Fruit fly (Drosophila melanogaster) whole organism, wandering third instar larva: Measurements from ENCODE around the gene trol.

ENCODE experiments used
- Abd-B ChIP-seq: fragments of >200 bp; optimal IDR thresholded peaks from 2 replicates; lab custom pipeline; 2017; ENCODE audit warnings: missing biosample characterization, missing genetic modification characterization
- CG32264 ChIP-seq: fragments of 200-800 bp; sonication (Bioruptor generic); optimal IDR thresholded peaks from 2 replicates; lab custom pipeline; 2016; ENCODE audit warnings: missing biosample characterization, missing genetic modification characterization
- CG9705 ChIP-seq: fragments of 200-800 bp; sonication (Bioruptor generic); optimal IDR thresholded peaks from 2 replicates; lab custom pipeline; 2018; ENCODE audit warnings: missing biosample characterization, mild to moderate bottlenecking, missing genetic modification characterization
- CrebA ChIP-seq: fragments of 200-800 bp; sonication (Bioruptor generic); optimal IDR thresholded peaks from 2 replicates; lab custom pipeline; 2016; ENCODE audit warnings: missing biosample characterization, mild to moderate bottlenecking, missing genetic modification characterization, borderline replicate concordance
- Dfd ChIP-seq: fragments of >200 bp; optimal IDR thresholded peaks from 2 replicates; lab custom pipeline; 2017; ENCODE audit warnings: missing biosample characterization, missing genetic modification characterization
- Dif ChIP-seq: fragments of 200-275, 200-300 bp; sonication (Bioruptor generic); optimal IDR thresholded peaks from 2 replicates; lab custom pipeline; 2018; ENCODE audit warnings: missing biosample characterization, missing genetic modification characterization; ENCODE audit not compliant: partially characterized antibody
- GATAd ChIP-seq: sonication (Bioruptor generic); optimal IDR thresholded peaks from 2 replicates; lab custom pipeline; 2016; ENCODE audit warnings: missing biosample characterization, missing genetic modification characterization
- HLH106 ChIP-seq: fragments of 200-800 bp; optimal IDR thresholded peaks from 3 replicates; lab custom pipeline; 2019; ENCODE audit warnings: missing biosample characterization, mild to moderate bottlenecking, missing genetic modification characterization, moderate library complexity
- Hnf4 ChIP-seq: fragments of 200-800 bp; sonication (Bioruptor generic); optimal IDR thresholded peaks from 2 replicates; lab custom pipeline; 2016; ENCODE audit warnings: missing biosample characterization, mild to moderate bottlenecking, missing genetic modification characterization
- Hr78 ChIP-seq: fragments of >200 bp; optimal IDR thresholded peaks from 2 replicates; lab custom pipeline; 2017; ENCODE audit warnings: missing biosample characterization, missing genetic modification characterization
- Jra ChIP-seq: sonication (Bioruptor generic); optimal IDR thresholded peaks from 2 replicates; lab custom pipeline; 2016; ENCODE audit warnings: missing biosample characterization, missing genetic modification characterization
- Mio ChIP-seq: sonication (Bioruptor generic); optimal IDR thresholded peaks from 2 replicates; lab custom pipeline; 2016; ENCODE audit warnings: missing biosample characterization, missing genetic modification characterization
- Myc ChIP-seq: fragments of >200 bp; optimal IDR thresholded peaks from 2 replicates; lab custom pipeline; 2017
- N ChIP-seq: fragments of >200 bp; optimal IDR thresholded peaks from 2 replicates; lab custom pipeline; 2018; ENCODE audit warnings: missing biosample characterization, missing external identifiers, missing genetic modification characterization
- OdsH ChIP-seq: fragments of 200-800 bp; sonication (Bioruptor generic); optimal IDR thresholded peaks from 2 replicates; lab custom pipeline; 2016; ENCODE audit warnings: missing biosample characterization, mild to moderate bottlenecking, missing genetic modification characterization
- Sp1 ChIP-seq: fragments of 200-800 bp; sonication (Bioruptor generic); optimal IDR thresholded peaks from 3 replicates; lab custom pipeline; 2019; ENCODE audit warnings: missing biosample characterization, mild to moderate bottlenecking, missing genetic modification characterization, moderate library complexity
- dl ChIP-seq, 2 experiments: fragments of 175-275, 200-275 bp in 1 of 2; fragments of 200-275 bp in 1 of 2; sonication (Bioruptor generic); optimal IDR thresholded peaks; lab custom pipeline; 2018; ENCODE audit warnings: mild to moderate bottlenecking in 2 of 2, missing biosample characterization in 2 of 2, missing genetic modification characterization in 2 of 2, moderate library complexity in 2 of 2; ENCODE audit not compliant: partially characterized antibody in 2 of 2, insufficient read depth in 1 of 2
- dmrt93B ChIP-seq: fragments of 200-800 bp; sonication (Bioruptor generic); optimal IDR thresholded peaks from 2 replicates; lab custom pipeline; 2018; ENCODE audit warnings: missing biosample characterization, mild to moderate bottlenecking, missing genetic modification characterization
- dsf ChIP-seq: sonication (Bioruptor generic); optimal IDR thresholded peaks from 2 replicates; lab custom pipeline; 2016; ENCODE audit warnings: missing biosample characterization, missing genetic modification characterization, borderline replicate concordance
- ey ChIP-seq: fragments of 200-800 bp; sonication (Bioruptor generic); optimal IDR thresholded peaks from 2 replicates; lab custom pipeline; 2016; ENCODE audit warnings: missing biosample characterization, missing genetic modification characterization
- foxo ChIP-seq, 2 experiments: fragments of 200-800 bp; sonication (Bioruptor generic); optimal IDR thresholded peaks; 2 replicates in 1 of 2; 3 replicates in 1 of 2; lab custom pipeline; 2016 to 2017; ENCODE audit warnings: missing biosample characterization in 2 of 2, missing genetic modification characterization in 2 of 2
- fru ChIP-seq: fragments of 200-800 bp; sonication (Bioruptor generic); optimal IDR thresholded peaks from 3 replicates; lab custom pipeline; 2016; ENCODE audit warnings: missing biosample characterization, mild to moderate bottlenecking, missing genetic modification characterization
- h ChIP-seq: fragments of 200-800 bp; sonication (Bioruptor generic); optimal IDR thresholded peaks from 3 replicates; lab custom pipeline; 2016; ENCODE audit warnings: missing biosample characterization, mild to moderate bottlenecking, missing genetic modification characterization
- jim ChIP-seq: fragments of 175-275, 200-325 bp; sonication (Bioruptor generic); optimal IDR thresholded peaks from 2 replicates; lab custom pipeline; 2016; ENCODE audit warnings: missing biosample characterization, mild to moderate bottlenecking, missing genetic modification characterization
- lola ChIP-seq: fragments of >200 bp; optimal IDR thresholded peaks from 2 replicates; lab custom pipeline; 2017; ENCODE audit warnings: missing biosample characterization, missing genetic modification characterization
- pan ChIP-seq: fragments of >200 bp; optimal IDR thresholded peaks from 2 replicates; lab custom pipeline; 2017
- psq ChIP-seq: fragments of 200-800 bp; sonication (Bioruptor generic); optimal IDR thresholded peaks from 3 replicates; lab custom pipeline; 2017; ENCODE audit warnings: missing biosample characterization, mild to moderate bottlenecking, missing genetic modification characterization, moderate library complexity
- rgr ChIP-seq: fragments of 200-800 bp; sonication (Bioruptor generic); optimal IDR thresholded peaks from 3 replicates; lab custom pipeline; 2016; ENCODE audit warnings: missing biosample characterization, mild to moderate bottlenecking, missing genetic modification characterization
- sv ChIP-seq: fragments of 200-800 bp; sonication (Bioruptor generic); optimal IDR thresholded peaks from 3 replicates; lab custom pipeline; 2016; ENCODE audit warnings: missing biosample characterization, missing genetic modification characterization
- tai ChIP-seq: sonication (Bioruptor generic); optimal IDR thresholded peaks from 2 replicates; lab custom pipeline; 2016; ENCODE audit warnings: missing biosample characterization, missing genetic modification characterization
- usp ChIP-seq: fragments of >200 bp; optimal IDR thresholded peaks from 2 replicates; lab custom pipeline; 2017; ENCODE audit warnings: missing biosample characterization, missing genetic modification characterization
- woc ChIP-seq: sonication (Bioruptor generic); optimal IDR thresholded peaks from 2 replicates; lab custom pipeline; 2016; ENCODE audit warnings: missing biosample characterization, mild to moderate bottlenecking, missing genetic modification characterization

Gene trol

DNA sequence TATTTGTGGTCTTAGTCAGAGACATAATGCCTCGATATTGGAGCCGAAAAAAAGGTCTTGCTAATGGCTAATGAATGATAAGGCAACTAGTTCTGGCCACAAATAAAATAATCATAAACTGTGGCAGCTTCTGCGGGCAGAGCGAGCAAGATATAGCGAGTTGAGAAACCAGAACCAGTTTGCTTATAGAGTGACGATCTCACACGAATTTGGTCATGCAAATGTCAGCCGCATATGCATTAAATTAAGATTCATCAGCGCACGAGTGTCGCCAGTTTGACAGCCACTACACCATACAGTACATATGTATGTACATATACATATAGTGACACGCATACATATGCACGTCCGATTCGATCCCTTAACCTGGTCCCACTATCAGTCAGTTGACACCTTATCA is 6.8 kb downstream of the trol start:
- TF ChIP-seq usp (GFP tag; lab: Kevin White, UChicago): no peak
- no peak for TF ChIP-seq jim (GFP tag; lab: Kevin White, UChicago)
- TF ChIP-seq CG9705: no peak
- TF ChIP-seq CrebA (GFP tag; lab: Kevin White, UChicago): no peak
- no peak for TF ChIP-seq rgr (GFP tag; lab: Kevin White, UChicago)
- no peak for TF ChIP-seq foxo (GFP tag; optimal IDR thresholded peaks at IDR 0.05; lab: Kevin White, UChicago)
- no peak for TF ChIP-seq Mio (GFP tag; lab: Kevin White, UChicago)
- TF ChIP-seq pan (lab: Kevin White, UChicago): no peak
- no peak for TF ChIP-seq CG32264 (GFP tag; lab: Kevin White, UChicago)
- TF ChIP-seq Hr78 (GFP tag; lab: Kevin White, UChicago): no peak

DNA sequence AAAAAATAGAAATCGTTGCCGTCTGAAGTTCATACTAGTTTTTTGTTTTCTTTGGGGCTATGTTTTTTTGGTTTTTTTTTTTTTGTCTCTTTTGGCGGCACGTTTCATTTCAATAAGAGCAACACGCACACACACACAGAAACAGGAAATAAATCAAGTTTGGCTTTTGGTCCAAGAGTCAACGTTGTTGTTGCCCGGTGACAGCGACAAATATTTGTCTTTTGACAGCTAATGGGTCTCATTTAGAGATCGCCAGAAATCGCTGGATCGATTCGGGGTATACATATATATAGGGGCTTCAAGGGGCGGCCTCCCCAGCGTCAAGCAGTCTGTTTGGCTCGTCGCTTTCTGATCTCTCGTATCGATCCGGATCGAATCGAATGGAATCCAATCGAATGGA is 7.8 kb downstream of the trol start:
- TF ChIP-seq Jra (GFP tag; lab: Kevin White, UChicago) (no peak), Hr78 (GFP tag; lab: Kevin White, UChicago) (no peak), OdsH (GFP tag; lab: Kevin White, UChicago) (no peak), dl (GFP tag; optimal IDR thresholded peaks at IDR 0.05; lab: Kevin White, UChicago; ENCODE audit: insufficient read depth in 1 of 2, partially characterized antibody in 2 of 2) (no peak), woc (no peak), lola (GFP tag; lab: Kevin White, UChicago) (no peak), N (no peak), h (GFP tag; lab: Kevin White, UChicago) (no peak), Sp1 (no peak), usp (GFP tag; lab: Kevin White, UChicago) (no peak), Dfd (GFP tag; lab: Kevin White, UChicago) (no peak)

DNA sequence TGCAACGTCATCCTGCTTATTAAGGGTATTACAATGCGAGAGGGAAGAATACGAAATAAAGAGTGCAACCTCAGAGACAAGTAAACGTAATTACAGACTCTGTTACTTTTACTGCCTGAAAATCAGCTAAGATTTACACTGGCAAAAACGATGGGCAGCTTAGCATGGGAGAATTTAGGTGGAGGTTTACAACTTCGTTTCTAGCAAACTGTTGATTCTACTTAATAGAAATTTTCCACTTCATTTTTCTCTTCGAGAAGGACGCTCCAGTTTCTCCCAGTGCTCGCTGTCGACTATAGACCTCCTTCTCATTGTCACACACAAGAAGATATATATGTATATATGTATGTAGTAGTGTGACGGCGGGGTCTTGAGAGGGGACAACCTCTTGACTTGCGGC is 9.1 kb downstream of the trol start:
- TF ChIP-seq tai (GFP tag; lab: Kevin White, UChicago) (no peak), sv (no peak), CG32264 (GFP tag; lab: Kevin White, UChicago) (no peak), foxo (GFP tag; optimal IDR thresholded peaks at IDR 0.05; lab: Kevin White, UChicago) (peak in 1 of 2 experiments; percentile 17), jim (GFP tag; lab: Kevin White, UChicago) (no peak), N (no peak), fru (GFP tag; lab: Kevin White, UChicago) (peak; percentile 6), h (GFP tag; lab: Kevin White, UChicago) (peak; percentile 46), ey (GFP tag; lab: Kevin White, UChicago) (peak; percentile 16), lola (GFP tag; lab: Kevin White, UChicago) (no peak), woc (no peak), Sp1 (peak; percentile 17), GATAd (GFP tag; lab: Kevin White, UChicago) (no peak), HLH106 (tag; lab: Kevin White, UChicago) (peak; percentile 48), Dif (no peak), rgr (GFP tag; lab: Kevin White, UChicago) (peak; percentile 37), dl (GFP tag; optimal IDR thresholded peaks at IDR 0.05; lab: Kevin White, UChicago; ENCODE audit: insufficient read depth in 1 of 2, partially characterized antibody in 2 of 2) (no peak), psq (peak; percentile 7), Abd-B (GFP tag; lab: Kevin White, UChicago) (no peak)

DNA sequence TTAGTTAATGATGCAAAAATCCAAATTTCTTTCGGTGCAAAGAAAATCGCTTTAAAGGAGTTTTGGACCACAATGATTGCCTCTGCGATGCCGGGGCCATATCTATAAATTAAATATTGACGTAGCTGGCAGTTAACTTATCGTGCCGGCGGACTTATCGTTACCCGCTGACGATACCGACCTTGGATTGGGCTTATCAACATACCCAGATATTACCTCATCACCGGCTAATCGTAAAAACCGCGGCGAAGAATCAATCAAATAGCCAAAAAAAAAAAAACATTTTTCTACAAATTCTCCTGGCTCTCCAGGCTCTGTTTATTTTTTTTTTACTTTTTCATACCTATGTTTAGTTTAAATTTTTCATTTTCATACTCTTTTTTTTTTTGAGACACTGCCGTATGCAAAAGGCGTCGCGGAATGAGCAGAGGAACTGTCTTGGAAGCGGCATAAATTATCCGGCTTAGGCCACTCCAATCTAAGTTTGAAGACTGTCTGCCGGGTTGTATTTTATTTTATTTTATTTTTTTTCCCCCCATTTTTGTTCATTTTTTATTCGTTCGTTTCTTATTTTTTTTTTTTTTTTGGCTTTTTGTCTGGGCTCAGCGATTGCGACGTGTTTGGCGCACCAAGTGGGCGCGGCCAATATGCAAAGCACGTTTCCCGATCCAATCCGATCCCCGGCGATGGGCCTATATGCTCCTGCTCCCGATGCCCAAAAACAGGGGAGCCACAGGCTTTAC is 10.1 kb downstream of the trol start:
- TF ChIP-seq N (no peak), pan (lab: Kevin White, UChicago) (no peak), h (GFP tag; lab: Kevin White, UChicago) (no peak), CG32264 (GFP tag; lab: Kevin White, UChicago) (no peak), GATAd (GFP tag; lab: Kevin White, UChicago) (no peak), OdsH (GFP tag; lab: Kevin White, UChicago) (no peak), Dif (no peak), ey (GFP tag; lab: Kevin White, UChicago) (no peak), lola (GFP tag; lab: Kevin White, UChicago) (no peak), Sp1 (no peak), fru (GFP tag; lab: Kevin White, UChicago) (no peak), Myc (lab: Kevin White, UChicago) (no peak), usp (GFP tag; lab: Kevin White, UChicago) (no peak), Hnf4 (GFP tag; lab: Kevin White, UChicago) (no peak), dsf (GFP tag; lab: Kevin White, UChicago) (no peak), HLH106 (tag; lab: Kevin White, UChicago) (no peak), dmrt93B (GFP tag; lab: Kevin White, UChicago) (no peak)
